Worm (Caenorhabditis elegans) whole organism, midembryonic: Measurements from ENCODE around the gene sna-2.
"Not testable (repeated sequence)": the region's sequence is repeated elsewhere in the genome, so short reads cannot be mapped to it uniquely, and the experiment has no call there.

Source experiments
- T22C8.4 ChIP-seq: fragments of 200-800 bp; sonication (Bioruptor generic); IDR thresholded peaks from 2 replicates; pipeline ENCODE4 v1.3.6; 2022; ENCODE audit warnings: missing genetic modification characterization, missing compliant biosample characterization
- cog-1 ChIP-seq: sonication (generic microtip); optimal IDR thresholded peaks from 2 replicates; lab custom pipeline; 2016; ENCODE audit warnings: missing genetic modification characterization, missing compliant biosample characterization
- flt-1 ChIP-seq: fragments of 200-800 bp; sonication (Bioruptor generic); IDR thresholded peaks from 2 replicates; pipeline ENCODE4 v1.3.6; 2022; ENCODE audit warnings: missing genetic modification characterization, missing compliant biosample characterization
- klf-2 ChIP-seq: fragments of 200-800 bp; sonication (Bioruptor generic); conservative IDR thresholded peaks from 2 replicates; pipeline ENCODE4 v1.3.6; 2022; ENCODE audit warnings: missing genetic modification reagents, missing genetic modification characterization, missing compliant biosample characterization
- med-1 ChIP-seq: sonication (generic microtip); optimal IDR thresholded peaks from 2 replicates; lab custom pipeline; 2017; ENCODE audit warnings: missing genetic modification characterization, mild to moderate bottlenecking, missing compliant biosample characterization, antibody characterized with exemption, missing genetic modification reagents; ENCODE audit not compliant: insufficient read depth
- ref-1 ChIP-seq: fragments of 200-800 bp; sonication (Bioruptor generic); conservative IDR thresholded peaks from 2 replicates; pipeline ENCODE4 v1.3.6; 2022; ENCODE audit warnings: missing genetic modification reagents, missing genetic modification characterization, missing compliant biosample characterization
- tab-1 ChIP-seq: fragments of 200-800 bp; sonication (Bioruptor generic); IDR thresholded peaks from 2 replicates; pipeline ENCODE4 v1.3.6; 2022; ENCODE audit warnings: missing genetic modification characterization, missing compliant biosample characterization
- ztf-23 ChIP-seq: fragments of 200-800 bp; sonication (Bioruptor generic); IDR thresholded peaks from 2 replicates; pipeline ENCODE4 v1.3.6; 2022; ENCODE audit warnings: missing genetic modification reagents, missing genetic modification characterization, missing compliant biosample characterization
- ztf-29 ChIP-seq: fragments of 200-800 bp; sonication (Bioruptor generic); IDR thresholded peaks from 2 replicates; pipeline ENCODE4 v1.3.6; 2022; ENCODE audit warnings: missing genetic modification reagents, missing genetic modification characterization, missing compliant biosample characterization

sna-2 gene

DNA sequence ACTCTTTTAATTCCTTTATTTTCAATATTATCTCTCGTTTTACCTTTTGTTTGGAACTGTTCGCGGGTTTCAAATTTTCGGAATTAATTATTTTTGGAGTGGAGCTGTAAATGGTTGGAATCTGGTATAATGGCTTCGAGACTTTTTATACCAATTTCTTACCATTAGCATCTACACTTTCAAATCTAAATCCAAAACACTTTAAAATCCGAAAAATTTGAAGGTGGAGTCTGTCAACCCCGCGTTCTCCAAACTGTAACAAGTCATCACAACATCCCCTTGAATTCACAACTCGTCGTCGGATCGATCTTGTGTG lies 20.1 kb downstream of the sna-2 start, which contains the start of gene nhr-97:
Gene nhr-97 (plus strand): TSS at position 217 of the 316 bp plus-strand sequence.
- no peak for TF ChIP-seq cog-1 (tag; lab: Kevin White, UChicago)
- no peak for TF ChIP-seq med-1 (GFP tag; lab: Kevin White, UChicago)
- TF ChIP-seq klf-2 (GFP tag; lab: Robert Waterston, UW): no peak
- TF ChIP-seq flt-1 (GFP tag; lab: Robert Waterston, UW): no peak
- no peak for TF ChIP-seq T22C8.4
- no peak for TF ChIP-seq ztf-29 (GFP tag; lab: Robert Waterston, UW)
- no peak for TF ChIP-seq tab-1 (GFP tag; lab: Robert Waterston, UW)
- no peak for TF ChIP-seq ref-1

DNA sequence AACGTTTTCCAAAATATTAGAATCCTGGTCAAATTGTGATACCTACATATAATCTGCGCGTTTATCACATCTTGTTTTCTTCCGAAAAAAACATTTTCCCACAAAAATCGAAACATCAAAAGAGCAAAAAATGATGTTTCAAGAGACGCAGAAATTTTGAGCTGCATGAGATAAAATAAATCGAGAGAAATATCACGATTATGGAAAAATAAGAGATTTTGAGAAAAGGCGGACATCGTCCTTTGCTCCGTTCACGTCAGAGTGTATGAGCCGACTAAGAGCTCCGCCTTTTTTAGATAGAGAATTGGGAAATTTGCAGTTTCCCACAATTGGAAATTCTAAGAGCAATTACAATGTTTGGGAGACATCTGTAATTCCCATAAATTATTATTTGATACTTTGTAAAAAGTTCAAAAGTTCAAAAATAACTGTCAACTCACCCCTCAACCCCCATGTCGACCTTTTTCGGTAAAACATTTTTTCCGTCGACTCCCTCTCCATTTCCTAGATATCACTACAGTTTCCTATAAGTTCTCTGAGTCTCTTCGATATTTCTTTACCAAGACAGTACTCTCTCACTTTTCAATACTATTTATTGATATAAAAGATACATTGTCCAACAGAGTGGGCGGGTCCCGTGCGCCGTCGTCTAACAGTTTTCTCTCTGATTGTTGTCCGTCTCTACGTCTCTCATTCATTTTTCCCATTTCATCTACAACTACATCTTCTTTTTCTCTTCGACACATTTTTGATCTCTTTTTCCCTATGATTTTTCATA lies 20.6 kb downstream of the sna-2 start:
- TF ChIP-seq T22C8.4 (no peak), ztf-23 (no peak), cog-1 (tag; lab: Kevin White, UChicago) (no peak), flt-1 (GFP tag; lab: Robert Waterston, UW) (no peak), tab-1 (GFP tag; lab: Robert Waterston, UW) (no peak), klf-2 (GFP tag; lab: Robert Waterston, UW) (no peak), med-1 (GFP tag; lab: Kevin White, UChicago) (no peak), ref-1 (no peak), ztf-29 (GFP tag; lab: Robert Waterston, UW) (no peak)

DNA sequence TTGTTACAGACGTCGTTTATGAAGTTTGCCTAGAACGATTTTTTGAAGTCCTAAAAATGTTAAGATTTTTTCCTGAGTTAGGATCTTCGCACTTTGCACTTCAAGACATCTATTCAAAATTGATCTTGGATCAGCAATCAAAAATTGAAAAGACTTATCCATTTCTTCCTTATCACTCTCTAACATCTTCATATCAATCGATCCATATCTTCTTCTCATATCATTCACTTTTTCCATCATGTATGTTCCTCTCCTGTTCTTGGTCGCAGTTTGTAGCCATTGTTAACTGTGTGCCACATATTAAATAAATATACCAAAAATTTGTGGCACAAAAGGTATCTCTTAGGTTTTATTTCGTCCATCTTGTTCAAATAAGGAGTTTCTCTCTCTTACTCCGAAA lies 21.7 kb downstream of the sna-2 start:
- no peak for TF ChIP-seq ztf-23
- no peak for TF ChIP-seq T22C8.4
- TF ChIP-seq klf-2 (GFP tag; lab: Robert Waterston, UW): no peak

DNA sequence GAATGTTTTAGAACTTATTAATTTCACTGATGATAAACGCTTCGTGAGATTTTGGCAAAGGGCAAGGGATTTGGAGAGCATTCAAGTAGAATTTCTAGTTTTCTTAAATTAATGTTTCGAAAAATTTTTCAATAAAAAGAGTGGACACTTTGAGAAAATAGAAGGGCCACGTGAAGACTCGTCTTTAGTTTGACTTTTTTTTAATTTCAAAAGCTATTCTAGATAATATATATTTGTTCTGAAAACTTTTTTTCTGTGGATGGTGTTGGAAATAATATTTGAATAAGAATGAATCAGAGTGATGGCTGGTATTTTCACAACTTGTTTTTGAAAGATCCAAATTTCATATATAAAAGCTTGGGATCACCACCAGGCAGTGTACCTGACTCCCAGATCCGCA lies 29.1 kb downstream of the sna-2 start, which contains the start of gene C28D4.8:
Gene C28D4.8 (minus strand): TSS at position 101 of the 400 bp plus-strand sequence.
- no peak for TF ChIP-seq ztf-29 (GFP tag; lab: Robert Waterston, UW)
- TF ChIP-seq klf-2 (GFP tag; lab: Robert Waterston, UW): no peak
- TF ChIP-seq med-1 (GFP tag; lab: Kevin White, UChicago): no peak
- TF ChIP-seq ref-1: no peak
- no peak for TF ChIP-seq flt-1 (GFP tag; lab: Robert Waterston, UW)
- TF ChIP-seq ztf-23: no peak
- TF ChIP-seq tab-1 (GFP tag; lab: Robert Waterston, UW): no peak
- no peak for TF ChIP-seq cog-1 (tag; lab: Kevin White, UChicago)
- TF ChIP-seq T22C8.4: no peak

DNA sequence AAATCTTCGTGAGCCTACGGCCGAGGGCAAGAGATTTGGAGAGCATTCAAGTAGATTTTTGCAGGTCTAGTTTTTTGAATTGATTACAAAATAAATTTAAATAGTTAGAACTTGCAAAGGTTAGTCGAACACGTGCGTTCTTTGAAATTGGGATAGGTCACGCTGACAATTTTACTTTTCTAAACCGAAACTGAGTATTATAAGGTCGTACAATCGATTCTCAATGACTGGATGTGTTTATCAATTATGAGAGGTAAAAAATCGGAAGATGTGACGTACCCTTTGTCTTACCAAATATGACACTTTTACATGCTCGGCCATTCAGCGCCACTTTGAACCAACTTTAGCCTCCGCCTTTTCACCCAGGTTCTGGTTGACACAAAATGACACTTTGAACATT lies 30.7 kb downstream of the sna-2 start, which contains the start of gene C28D4.5:
Gene C28D4.5 (minus strand): TSS at position 101 of the 400 bp plus-strand sequence.
- TF ChIP-seq tab-1 (GFP tag; lab: Robert Waterston, UW): no peak
- no peak for TF ChIP-seq klf-2 (GFP tag; lab: Robert Waterston, UW)
- no peak for TF ChIP-seq flt-1 (GFP tag; lab: Robert Waterston, UW)
- TF ChIP-seq med-1 (GFP tag; lab: Kevin White, UChicago): no peak
- no peak for TF ChIP-seq cog-1 (tag; lab: Kevin White, UChicago)
- no peak for TF ChIP-seq ztf-23

DNA sequence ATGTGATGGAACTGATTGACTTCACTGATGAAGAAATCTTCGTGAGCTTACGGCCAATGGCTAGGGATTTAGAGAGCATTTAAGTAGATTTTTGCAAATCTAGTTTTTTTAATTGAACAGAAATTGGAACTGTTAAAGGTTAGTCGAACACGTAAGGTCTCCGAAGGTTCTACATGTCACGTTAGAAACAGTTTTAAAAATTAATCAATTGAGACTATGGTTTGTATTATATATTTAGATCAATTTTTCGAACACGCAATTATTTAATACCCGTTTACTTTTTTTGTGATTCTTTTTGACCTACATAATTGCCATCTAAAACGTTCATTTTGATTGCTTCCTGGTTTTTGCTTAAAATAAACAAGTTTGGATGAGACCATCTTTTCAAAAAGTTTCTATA lies 32.5 kb downstream of the sna-2 start, which contains the start of gene C28D4.4:
Gene C28D4.4 (minus strand): TSS at position 101 of the 400 bp plus-strand sequence.
- TF ChIP-seq cog-1 (tag; lab: Kevin White, UChicago): no peak
- no peak for TF ChIP-seq klf-2 (GFP tag; lab: Robert Waterston, UW)
- no peak for TF ChIP-seq ref-1
- TF ChIP-seq flt-1 (GFP tag; lab: Robert Waterston, UW): no peak
- TF ChIP-seq ztf-23: no peak
- no peak for TF ChIP-seq ztf-29 (GFP tag; lab: Robert Waterston, UW)
- TF ChIP-seq T22C8.4: no peak
- TF ChIP-seq tab-1 (GFP tag; lab: Robert Waterston, UW): no peak
- no peak for TF ChIP-seq med-1 (GFP tag; lab: Kevin White, UChicago)

DNA sequence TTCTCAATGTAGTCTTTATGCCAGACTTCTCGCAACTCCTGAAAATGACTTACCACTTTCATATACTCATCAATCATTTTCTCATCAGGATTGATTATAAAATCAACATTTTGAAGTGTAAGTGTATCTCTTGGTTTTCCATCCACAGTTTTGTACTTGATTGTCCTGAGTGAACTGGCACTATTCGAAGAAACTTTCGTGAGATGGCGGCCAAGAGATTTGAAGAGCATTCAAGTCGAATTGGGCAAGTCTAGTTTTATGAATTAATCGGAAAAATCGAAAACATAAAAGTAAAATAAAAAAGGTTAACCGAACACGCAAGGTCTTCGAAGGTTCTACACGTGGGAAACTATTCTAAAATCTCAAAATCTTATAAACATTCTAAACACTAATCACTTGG lies 34.6 kb downstream of the sna-2 start, which contains the start of gene C28D4.7:
Gene C28D4.7 (minus strand): TSS at position 265 of the 400 bp plus-strand sequence.
- TF ChIP-seq T22C8.4: no peak
- no peak for TF ChIP-seq flt-1 (GFP tag; lab: Robert Waterston, UW)
- no peak for TF ChIP-seq tab-1 (GFP tag; lab: Robert Waterston, UW)
- TF ChIP-seq cog-1 (tag; lab: Kevin White, UChicago): no peak
- no peak for TF ChIP-seq klf-2 (GFP tag; lab: Robert Waterston, UW)
- TF ChIP-seq ztf-29 (GFP tag; lab: Robert Waterston, UW): no peak
- no peak for TF ChIP-seq med-1 (GFP tag; lab: Kevin White, UChicago)
- TF ChIP-seq ref-1: no peak
- TF ChIP-seq ztf-23: no peak

DNA sequence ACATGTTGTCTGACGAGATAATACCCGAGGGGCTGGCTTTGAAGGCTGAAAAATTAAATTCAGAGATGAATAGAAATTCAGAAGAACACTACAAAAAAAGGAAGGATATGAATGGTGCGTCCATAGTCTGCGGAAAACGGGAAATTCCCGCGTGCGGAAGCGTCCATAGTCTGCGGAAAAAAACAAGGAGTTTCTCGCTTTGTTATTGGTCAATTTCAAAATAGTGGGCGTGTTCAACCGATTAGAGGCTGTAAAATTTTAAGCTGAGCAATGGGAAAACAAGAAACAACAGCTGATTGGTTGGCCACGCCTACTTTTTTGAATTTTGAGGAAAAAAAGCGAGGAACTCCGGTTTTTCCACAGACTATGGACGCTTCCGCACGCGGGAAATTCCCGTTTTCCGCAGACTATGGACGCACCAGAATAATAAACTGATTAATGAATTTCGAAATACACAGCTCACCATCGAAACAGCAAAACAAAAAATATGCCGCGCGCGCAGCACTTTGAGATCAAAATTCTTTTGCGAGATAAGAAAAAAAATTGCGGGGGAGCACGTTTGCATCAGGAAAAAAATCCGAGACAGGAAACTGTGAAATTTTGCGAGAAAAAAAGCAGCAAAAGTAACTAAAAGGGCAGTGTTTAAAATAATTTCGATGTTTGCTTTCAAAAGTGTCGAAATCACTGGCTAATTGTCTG lies 36.4 kb downstream of the sna-2 start, which contains the start of gene gln-6:
Gene gln-6 (minus strand): TSS at position 51 of the 699 bp plus-strand sequence.
- not testable (repeated sequence) for TF ChIP-seq T22C8.4; flt-1 (GFP tag; lab: Robert Waterston, UW); med-1 (GFP tag; lab: Kevin White, UChicago)

DNA sequence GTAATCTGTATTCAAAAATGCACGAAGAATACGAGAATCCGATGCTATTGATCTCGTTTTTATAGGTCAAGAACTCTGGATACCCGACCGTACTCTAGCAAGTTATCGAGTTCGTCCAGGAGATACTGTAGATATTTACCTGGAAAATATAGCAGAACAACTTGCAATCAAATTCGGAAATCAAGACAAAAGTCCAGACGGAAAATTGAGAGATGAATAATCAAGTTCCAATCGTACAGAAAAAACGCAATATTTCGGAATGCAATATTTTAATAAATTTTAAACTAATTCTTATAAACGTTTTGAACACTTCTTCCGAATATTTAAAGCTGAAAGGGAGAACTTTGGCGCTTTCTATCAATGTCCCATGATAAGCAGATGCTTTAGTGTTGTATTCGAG lies 38.4 kb downstream of the sna-2 start:
- no peak for TF ChIP-seq ref-1
- TF ChIP-seq T22C8.4: no peak
- no peak for TF ChIP-seq ztf-23
- TF ChIP-seq med-1 (GFP tag; lab: Kevin White, UChicago): no peak
- TF ChIP-seq tab-1 (GFP tag; lab: Robert Waterston, UW): no peak
- TF ChIP-seq flt-1 (GFP tag; lab: Robert Waterston, UW): no peak
- TF ChIP-seq ztf-29 (GFP tag; lab: Robert Waterston, UW): no peak
- no peak for TF ChIP-seq cog-1 (tag; lab: Kevin White, UChicago)
- no peak for TF ChIP-seq klf-2 (GFP tag; lab: Robert Waterston, UW)
